Worm (Caenorhabditis elegans) whole organism, young adult: ENCODE measurements around the gene T19D12.1.

Experiments
- Y53F4B.3 ChIP-seq: fragments of 200-800 bp; sonication (Bioruptor generic); IDR thresholded peaks from 2 replicates; pipeline ENCODE4 v1.3.6; 2022; ENCODE audit warnings: missing genetic modification reagents, missing genetic modification characterization, missing compliant biosample characterization
- ama-1 ChIP-seq, 3 experiments: fragments of 150-350 bp in 1 of 3; sonication (generic microtip) in 2 of 3; optimal IDR thresholded peaks; 2 replicates each; lab custom pipeline; 2014 to 2018; ENCODE audit warnings: missing biosample characterization in 2 of 3, missing genetic modification characterization in 2 of 3, missing genetic modification reagents in 2 of 3
- attf-3 ChIP-seq: fragments of 200-800 bp; sonication (Bioruptor generic); conservative IDR thresholded peaks from 2 replicates; pipeline ENCODE4 v1.3.6; 2022; ENCODE audit warnings: missing genetic modification reagents, missing genetic modification characterization, missing compliant biosample characterization
- efl-1 ChIP-seq: fragments of 150-350 bp; optimal IDR thresholded peaks from 2 replicates; lab custom pipeline; 2014; ENCODE audit warnings: missing biosample characterization, missing genetic modification reagents, missing genetic modification characterization
- egrh-3 ChIP-seq: fragments of 200-800 bp; sonication (Bioruptor generic); IDR thresholded peaks from 2 replicates; pipeline ENCODE4 v1.3.6; 2022; ENCODE audit warnings: missing genetic modification reagents, missing genetic modification characterization, missing compliant biosample characterization
- let-526 ChIP-seq: fragments of 200-800 bp; sonication (Bioruptor generic); IDR thresholded peaks from 2 replicates; pipeline ENCODE4 v1.3.6; 2022; ENCODE audit warnings: missing genetic modification reagents, missing genetic modification characterization, missing compliant biosample characterization
- mcd-1 ChIP-seq: fragments of 200-800 bp; sonication (Bioruptor generic); IDR thresholded peaks from 2 replicates; pipeline ENCODE4 v1.3.6; 2022; ENCODE audit warnings: missing genetic modification reagents, missing genetic modification characterization, missing compliant biosample characterization
- nfya-1 ChIP-seq: sonication (generic microtip); optimal IDR thresholded peaks from 2 replicates; lab custom pipeline; 2017; ENCODE audit warnings: antibody characterized with exemption, missing compliant biosample characterization, missing genetic modification characterization, borderline replicate concordance; ENCODE audit not compliant: insufficient read depth
- pha-4 ChIP-seq: fragments of 150-350 bp; sonication (generic microtip); optimal IDR thresholded peaks from 2 replicates; lab custom pipeline; 2014; ENCODE audit warnings: missing biosample characterization, missing genetic modification reagents, missing genetic modification characterization
- tlf-1 ChIP-seq: fragments of 200-800 bp; sonication (Bioruptor generic); optimal IDR thresholded peaks from 2 replicates; lab custom pipeline; 2018; ENCODE audit warnings: mild to moderate bottlenecking, missing genetic modification characterization, missing compliant biosample characterization
- zim-3 ChIP-seq: sonication (generic microtip); optimal IDR thresholded peaks from 2 replicates; lab custom pipeline; 2017; ENCODE audit warnings: mild to moderate bottlenecking, missing genetic modification characterization, moderate library complexity, missing compliant biosample characterization

DNA sequence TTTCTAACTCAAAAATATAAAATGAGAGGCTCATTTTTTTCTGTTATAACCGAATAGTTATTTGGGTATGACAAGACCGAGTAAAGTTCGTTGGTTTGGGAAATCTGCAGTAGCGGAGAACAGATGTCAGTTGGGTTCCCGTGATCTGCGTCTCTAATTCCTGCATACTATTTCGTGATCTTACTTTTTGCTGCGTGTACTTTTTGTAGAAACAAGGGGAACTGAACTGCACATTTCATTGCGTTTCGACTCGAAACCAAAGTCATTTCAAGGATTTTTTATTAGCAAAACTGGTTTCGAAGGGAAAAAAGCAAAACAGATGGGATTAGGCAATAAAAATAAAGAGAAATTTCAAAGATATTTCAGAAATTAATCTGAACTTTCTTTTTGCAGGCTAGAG lies 19.8 kb upstream of the T19D12.1 start:
- TF ChIP-seq nfya-1 (tag; lab: Kevin White, UChicago) (no peak), attf-3 (GFP tag; lab: Robert Waterston, UW) (no peak), efl-1 (no peak), let-526 (no peak), mcd-1 (GFP tag; lab: Robert Waterston, UW) (no peak), ama-1 (optimal IDR thresholded peaks at IDR 0.05; lab: Kevin White, UChicago) (no peak), ama-1 (GFP tag; optimal IDR thresholded peaks at IDR 0.05; lab: Kevin White, UChicago) (no peak), Y53F4B.3 (no peak), zim-3 (tag; lab: Kevin White, UChicago) (no peak), tlf-1 (no peak), pha-4 (tag; lab: Kevin White, UChicago) (no peak), egrh-3 (GFP tag; lab: Robert Waterston, UW) (no peak)
